Worm (Caenorhabditis elegans) whole organism, mixed stage, embryonic: ENCODE results near the gene clec-26.

Source experiments
- M03D4.4 ChIP-seq: sonication (generic microtip); optimal IDR thresholded peaks from 2 replicates; lab custom pipeline; 2017; ENCODE audit warnings: mild to moderate bottlenecking, missing genetic modification characterization, missing compliant biosample characterization
- bed-3 ChIP-seq: fragments of 200-800 bp; sonication (Bioruptor generic); optimal IDR thresholded peaks from 3 replicates; lab custom pipeline; 2018; ENCODE audit warnings: mild to moderate bottlenecking, missing genetic modification characterization, moderate library complexity, missing compliant biosample characterization
- blmp-1 ChIP-seq: fragments of 150-350 bp; optimal IDR thresholded peaks from 2 replicates; lab custom pipeline; 2014; ENCODE audit warnings: missing biosample characterization, missing genetic modification characterization
- ceh-39 ChIP-seq: fragments of 150-350 bp; optimal IDR thresholded peaks from 2 replicates; lab custom pipeline; 2014; ENCODE audit warnings: missing biosample characterization, missing genetic modification characterization
- ceh-43 ChIP-seq: fragments of 200-800 bp; sonication (Bioruptor generic); optimal IDR thresholded peaks from 2 replicates; lab custom pipeline; 2018; ENCODE audit warnings: mild to moderate bottlenecking, missing genetic modification characterization, moderate library complexity, missing compliant biosample characterization
- ceh-83 ChIP-seq: fragments of 200-800 bp; sonication (Bioruptor generic); optimal IDR thresholded peaks from 2 replicates; lab custom pipeline; 2018; ENCODE audit warnings: mild to moderate bottlenecking, missing genetic modification characterization, missing compliant biosample characterization
- ces-1 ChIP-seq: fragments of 150-350 bp; optimal IDR thresholded peaks from 2 replicates; lab custom pipeline; 2014; ENCODE audit warnings: missing biosample characterization, missing genetic modification reagents, missing genetic modification characterization
- drap-1 ChIP-seq: fragments of 200-800 bp; sonication (Bioruptor generic); optimal IDR thresholded peaks from 3 replicates; lab custom pipeline; 2018; ENCODE audit warnings: mild to moderate bottlenecking, missing genetic modification characterization, missing compliant biosample characterization
- elt-3 ChIP-seq: fragments of 150-350 bp; optimal IDR thresholded peaks from 2 replicates; lab custom pipeline; 2014; ENCODE audit warnings: missing biosample characterization, missing genetic modification characterization
- ham-2 ChIP-seq: fragments of 200-800 bp; sonication (Bioruptor generic); optimal IDR thresholded peaks from 2 replicates; lab custom pipeline; 2018; ENCODE audit warnings: mild to moderate bottlenecking, missing genetic modification characterization, missing compliant biosample characterization
- hlh-1 ChIP-seq: fragments of 150-350 bp; optimal IDR thresholded peaks from 2 replicates; lab custom pipeline; 2014; ENCODE audit warnings: missing biosample characterization, missing genetic modification reagents, missing genetic modification characterization
- lin-13 ChIP-seq: fragments of 150-350 bp; optimal IDR thresholded peaks from 2 replicates; lab custom pipeline; 2014; ENCODE audit warnings: missing biosample characterization, missing genetic modification characterization
- lin-32 ChIP-seq: fragments of 200-800 bp; sonication (Bioruptor generic); optimal IDR thresholded peaks from 2 replicates; lab custom pipeline; 2018; ENCODE audit warnings: mild to moderate bottlenecking, missing genetic modification characterization, missing compliant biosample characterization
- lsy-2 ChIP-seq: fragments of 150-350 bp; optimal IDR thresholded peaks from 2 replicates; lab custom pipeline; 2014; ENCODE audit warnings: missing biosample characterization, missing genetic modification characterization
- mab-5 ChIP-seq: fragments of 150-350 bp; optimal IDR thresholded peaks from 2 replicates; lab custom pipeline; 2014; ENCODE audit warnings: missing biosample characterization, missing genetic modification characterization
- mep-1 ChIP-seq: fragments of 150-350 bp; optimal IDR thresholded peaks from 2 replicates; lab custom pipeline; 2017; ENCODE audit warnings: missing biosample characterization, missing genetic modification reagents, missing genetic modification characterization, inconsistent platforms
- mls-2 ChIP-seq: sonication (generic microtip); optimal IDR thresholded peaks from 2 replicates; lab custom pipeline; 2016; ENCODE audit warnings: mild to moderate bottlenecking, missing genetic modification characterization, moderate library complexity, missing compliant biosample characterization
- nhr-12 ChIP-seq: fragments of 150-350 bp; optimal IDR thresholded peaks from 2 replicates; lab custom pipeline; 2014; ENCODE audit warnings: missing biosample characterization, missing genetic modification characterization
- nhr-2 ChIP-seq: fragments of 150-350 bp; optimal IDR thresholded peaks from 2 replicates; lab custom pipeline; 2014; ENCODE audit warnings: missing biosample characterization, missing genetic modification characterization
- nhr-237 ChIP-seq: fragments of 150-350 bp; optimal IDR thresholded peaks from 2 replicates; lab custom pipeline; 2014; ENCODE audit warnings: missing biosample characterization, missing genetic modification characterization
- nhr-28 ChIP-seq: fragments of 150-350 bp; optimal IDR thresholded peaks from 2 replicates; lab custom pipeline; 2014; ENCODE audit warnings: missing biosample characterization, missing genetic modification characterization
- nhr-76 ChIP-seq: sonication (generic microtip); optimal IDR thresholded peaks from 2 replicates; lab custom pipeline; 2017; ENCODE audit warnings: missing biosample characterization, missing genetic modification characterization
- pha-4 ChIP-seq: fragments of 150-350 bp; optimal IDR thresholded peaks from 2 replicates; lab custom pipeline; 2018; ENCODE audit warnings: missing biosample characterization, missing genetic modification reagents, missing genetic modification characterization
- sem-2 ChIP-seq: fragments of 200-800 bp; sonication (Bioruptor generic); optimal IDR thresholded peaks from 2 replicates; lab custom pipeline; 2018; ENCODE audit warnings: mild to moderate bottlenecking, missing genetic modification characterization, missing compliant biosample characterization
- snpc-4 ChIP-seq: fragments of 150-350 bp; optimal IDR thresholded peaks from 2 replicates; lab custom pipeline; 2014; ENCODE audit warnings: missing biosample characterization, missing genetic modification characterization
- sptf-1 ChIP-seq: sonication (generic microtip); optimal IDR thresholded peaks from 2 replicates; lab custom pipeline; 2017; ENCODE audit warnings: mild to moderate bottlenecking, missing genetic modification characterization, moderate library complexity, missing compliant biosample characterization
- tbx-8 ChIP-seq: fragments of 200-800 bp; sonication (Bioruptor generic); optimal IDR thresholded peaks from 2 replicates; lab custom pipeline; 2018; ENCODE audit warnings: mild to moderate bottlenecking, missing genetic modification characterization, moderate library complexity, missing compliant biosample characterization
- unc-120 ChIP-seq: sonication (generic microtip); optimal IDR thresholded peaks from 2 replicates; lab custom pipeline; 2017; ENCODE audit warnings: missing genetic modification characterization, missing compliant biosample characterization; ENCODE audit not compliant: poor library complexity, severe bottlenecking
- unc-39 ChIP-seq: fragments of 150-350 bp; optimal IDR thresholded peaks from 2 replicates; lab custom pipeline; 2014; ENCODE audit warnings: missing biosample characterization, missing genetic modification characterization
- unc-62 ChIP-seq: fragments of 150-350 bp; optimal IDR thresholded peaks from 2 replicates; lab custom pipeline; 2014; ENCODE audit warnings: missing biosample characterization, missing genetic modification reagents, missing genetic modification characterization
- zip-8 ChIP-seq: fragments of 150-350 bp; optimal IDR thresholded peaks from 2 replicates; lab custom pipeline; 2014; ENCODE audit warnings: missing biosample characterization, missing genetic modification characterization
- ztf-11 ChIP-seq: fragments of 150-350 bp; optimal IDR thresholded peaks from 2 replicates; lab custom pipeline; 2014; ENCODE audit warnings: missing biosample characterization, missing genetic modification characterization

The clec-26 gene

ce11 chrV:16848498-16848897 is at the start of gene clec-26, which contains the start of gene clec-36:
Gene clec-26, plus strand, starts transcription at chrV:16848611.
Gene clec-36, minus strand, starts transcription at chrV:16848598.
- TF ChIP-seq unc-62 (GFP tag; lab: Kevin White, UChicago) (no peak), sptf-1 (tag; lab: Kevin White, UChicago) (no peak), bed-3 (GFP tag; lab: Kevin White, UChicago) (no peak), lin-13 (tag; lab: Kevin White, UChicago) (no peak), mep-1 (tag; lab: Kevin White, UChicago) (no peak), elt-3 (tag; lab: Kevin White, UChicago) (no peak), nhr-237 (no peak), ham-2 (GFP tag; lab: Kevin White, UChicago) (no peak), nhr-28 (tag; lab: Kevin White, UChicago) (no peak), tbx-8 (GFP tag; lab: Kevin White, UChicago) (no peak), unc-120 (no peak), unc-39 (tag; lab: Kevin White, UChicago) (no peak)

- no peak for TF ChIP-seq ham-2 (GFP tag; lab: Kevin White, UChicago)
- peak; percentile 62 for TF ChIP-seq ceh-39 (tag; lab: Kevin White, UChicago)
- peak; percentile 10 for TF ChIP-seq zip-8 (tag; lab: Kevin White, UChicago)
- TF ChIP-seq, all 35 proteins: peak for 2
Measured at ce11 chrV:16800484-16800883, 47.9 kb upstream of the clec-26 start.

- TF ChIP-seq ceh-43 (GFP tag; lab: Kevin White, UChicago) (no peak), nhr-28 (tag; lab: Kevin White, UChicago) (no peak), nhr-76 (tag; lab: Kevin White, UChicago) (no peak), hlh-1 (tag; lab: Kevin White, UChicago) (no peak), bed-3 (GFP tag; lab: Kevin White, UChicago) (no peak), lin-13 (tag; lab: Kevin White, UChicago) (no peak), M03D4.4 (no peak), mep-1 (tag; lab: Kevin White, UChicago) (no peak), elt-3 (tag; lab: Kevin White, UChicago) (no peak)
Measured at ce11 chrV:16802572-16802971, 45.8 kb upstream of the clec-26 start, which contains the start of gene cand-1. Gene cand-1, plus strand, starts transcription at chrV:16802872.

ce11 chrV:16804795-16805194 is 43.6 kb upstream of the clec-26 start:
- TF ChIP-seq elt-3 (tag; lab: Kevin White, UChicago): no peak
- no peak for TF ChIP-seq nhr-76 (tag; lab: Kevin White, UChicago)
- TF ChIP-seq tbx-8 (GFP tag; lab: Kevin White, UChicago): no peak
- TF ChIP-seq unc-120: no peak
- no peak for TF ChIP-seq mep-1 (tag; lab: Kevin White, UChicago)
- TF ChIP-seq lin-32 (GFP tag; lab: Kevin White, UChicago): no peak
- TF ChIP-seq sptf-1 (tag; lab: Kevin White, UChicago): no peak
- TF ChIP-seq mab-5 (tag; lab: Kevin White, UChicago): no peak
- TF ChIP-seq nhr-2: no peak
- no peak for TF ChIP-seq hlh-1 (tag; lab: Kevin White, UChicago)
- no peak for TF ChIP-seq pha-4 (tag; lab: Kevin White, UChicago)
- TF ChIP-seq blmp-1: no peak
- TF ChIP-seq ceh-83 (GFP tag; lab: Kevin White, UChicago): no peak
- no peak for TF ChIP-seq lsy-2 (tag; lab: Kevin White, UChicago)
- no peak for TF ChIP-seq nhr-28 (tag; lab: Kevin White, UChicago)
- TF ChIP-seq drap-1: no peak

- no peak for TF ChIP-seq bed-3 (GFP tag; lab: Kevin White, UChicago)
- no peak for TF ChIP-seq nhr-76 (tag; lab: Kevin White, UChicago)
- TF ChIP-seq ces-1 (GFP tag; lab: Kevin White, UChicago): no peak
- no peak for TF ChIP-seq unc-62 (GFP tag; lab: Kevin White, UChicago)
- TF ChIP-seq blmp-1: no peak
- TF ChIP-seq pha-4 (tag; lab: Kevin White, UChicago): no peak
- no peak for TF ChIP-seq M03D4.4
- TF ChIP-seq lsy-2 (tag; lab: Kevin White, UChicago): no peak
- TF ChIP-seq ham-2 (GFP tag; lab: Kevin White, UChicago): no peak
- no peak for TF ChIP-seq nhr-12 (tag; lab: Kevin White, UChicago)
- TF ChIP-seq lin-13 (tag; lab: Kevin White, UChicago): no peak
- no peak for TF ChIP-seq elt-3 (tag; lab: Kevin White, UChicago)
- no peak for TF ChIP-seq ztf-11 (tag; lab: Kevin White, UChicago)
- no peak for TF ChIP-seq sem-2 (GFP tag; lab: Kevin White, UChicago)
- TF ChIP-seq unc-39 (tag; lab: Kevin White, UChicago): no peak
- no peak for TF ChIP-seq mab-5 (tag; lab: Kevin White, UChicago)
- TF ChIP-seq mls-2 (tag; lab: Kevin White, UChicago): no peak
- TF ChIP-seq zip-8 (tag; lab: Kevin White, UChicago): no peak
- TF ChIP-seq mep-1 (tag; lab: Kevin White, UChicago): no peak
- TF ChIP-seq snpc-4 (tag; lab: Kevin White, UChicago): no peak
Measured at ce11 chrV:16808168-16808567, 40.2 kb upstream of the clec-26 start.
